Worm (Caenorhabditis elegans): ENCODE measurements around the gene srv-16.

Gene srv-16

DNA sequence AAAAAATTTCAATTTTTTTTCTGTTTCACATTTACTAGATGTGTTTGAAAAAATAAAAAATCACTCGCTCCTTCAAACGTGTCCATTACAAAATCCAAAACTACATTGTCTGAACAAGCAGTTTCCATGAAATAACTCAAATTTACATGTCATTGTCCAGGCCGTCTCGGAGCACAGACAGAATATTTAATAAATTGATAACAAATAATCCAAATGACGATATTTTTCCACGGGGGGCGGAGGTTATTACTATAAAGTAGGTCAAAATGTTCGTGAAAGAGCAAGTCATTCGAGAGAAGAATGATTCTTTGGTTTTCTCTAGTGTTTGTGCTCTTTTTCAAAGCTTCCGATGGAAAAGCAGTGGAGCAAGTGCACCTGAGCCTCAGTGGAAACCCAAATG is 49.8 kb downstream of the srv-16 start, which contains the start of gene Y105C5B.3:
Y105C5B.3 (plus strand) TSS at position 301 of the 400 bp plus-strand sequence.
- TF ChIP-seq nhr-12 (tag; optimal IDR thresholded peaks at IDR 0.05) = no peak
- TF ChIP-seq C34B4.2 (tag; optimal IDR thresholded peaks at IDR 0.05) = no peak
- TF ChIP-seq xbp-1 (tag; optimal IDR thresholded peaks at IDR 0.05) = no peak
- no peak for TF ChIP-seq rnt-1 (tag; optimal IDR thresholded peaks at IDR 0.05)
- TF ChIP-seq nhr-84 (tag; optimal IDR thresholded peaks at IDR 0.05) = no peak
- TF ChIP-seq efl-1 (optimal IDR thresholded peaks at IDR 0.05) = no peak
- no peak for TF ChIP-seq efl-1 (GFP tag; optimal IDR thresholded peaks at IDR 0.05 in 1 of 2)

All from whole organism, L1 larva.